Worm (Caenorhabditis elegans): ENCODE measurements around the gene F10G7.5.

F10G7.5 gene

ce11 chrII:4684852-4685251 is 8.4 kb upstream of the F10G7.5 start:
- no peak for TF ChIP-seq unc-86 (tag; optimal IDR thresholded peaks at IDR 0.05)
- TF ChIP-seq dpl-1 (GFP tag; optimal IDR thresholded peaks at IDR 0.05), result no peak
- TF ChIP-seq lsy-2 (tag; optimal IDR thresholded peaks at IDR 0.05), result no peak
- no peak for TF ChIP-seq ets-5 (GFP tag; IDR thresholded peaks at IDR 0.05)
- TF ChIP-seq nhr-77 (tag; optimal IDR thresholded peaks at IDR 0.05), result no peak
- no peak for TF ChIP-seq hlh-4 (tag; optimal IDR thresholded peaks at IDR 0.05)
- no peak for TF ChIP-seq skn-1 (tag; optimal IDR thresholded peaks at IDR 0.05)
- TF ChIP-seq nhr-71 (tag; optimal IDR thresholded peaks at IDR 0.05), result no peak
- no peak for TF ChIP-seq dsc-1 (tag; optimal IDR thresholded peaks at IDR 0.05)
- no peak for TF ChIP-seq swsn-7 (tag; optimal IDR thresholded peaks at IDR 0.05)
- no peak for TF ChIP-seq sup-37 (GFP tag; optimal IDR thresholded peaks at IDR 0.05)
- TF ChIP-seq grh-1 (GFP tag; IDR thresholded peaks at IDR 0.05), result no peak
- no peak for TF ChIP-seq ztf-4 (tag; optimal IDR thresholded peaks at IDR 0.05)
- no peak for TF ChIP-seq lir-3 (tag; optimal IDR thresholded peaks at IDR 0.05; ENCODE audit: poor library complexity)
- TF ChIP-seq ceh-88 (GFP tag; IDR thresholded peaks at IDR 0.05), result no peak
- no peak for TF ChIP-seq lin-15B (tag; optimal IDR thresholded peaks at IDR 0.05)

ce11 chrII:4686941-4687340 is 6.3 kb upstream of the F10G7.5 start, which contains the start of gene sre-39:
sre-39 (plus strand) TSS chrII:4687241.
- TF ChIP-seq fkh-8 (tag; optimal IDR thresholded peaks at IDR 0.05) (no peak), pag-3 (tag; optimal IDR thresholded peaks at IDR 0.05; ENCODE audit: borderline replicate concordance, insufficient read depth) (no peak), snu-23 (GFP tag; optimal IDR thresholded peaks at IDR 0.05) (no peak), C16A3.4 (tag; optimal IDR thresholded peaks at IDR 0.05) (no peak)

- TF ChIP-seq nhr-90 (tag; optimal IDR thresholded peaks at IDR 0.05; ENCODE audit: poor library complexity) (no peak), Y116A8C.19 (tag; optimal IDR thresholded peaks at IDR 0.05; ENCODE audit: borderline replicate concordance) (no peak), isw-1 (GFP tag; IDR thresholded peaks at IDR 0.05) (no peak), snu-23 (GFP tag; optimal IDR thresholded peaks at IDR 0.05) (no peak), mef-2 (tag; optimal IDR thresholded peaks at IDR 0.05) (no peak), egl-27 (tag; optimal IDR thresholded peaks at IDR 0.05) (no peak), ceh-8 (GFP tag; optimal IDR thresholded peaks at IDR 0.05) (no peak), nhr-76 (tag; optimal IDR thresholded peaks at IDR 0.05) (no peak), rnt-1 (tag; optimal IDR thresholded peaks at IDR 0.05) (no peak), zag-1 (tag; optimal IDR thresholded peaks at IDR 0.05) (no peak), fkh-4 (tag; optimal IDR thresholded peaks at IDR 0.05; ENCODE audit: borderline replicate concordance) (no peak), dsc-1 (tag; optimal IDR thresholded peaks at IDR 0.05) (no peak), nhr-84 (tag; optimal IDR thresholded peaks at IDR 0.05) (no peak), grh-1 (GFP tag; IDR thresholded peaks at IDR 0.05) (no peak)
These were observed 3.7 kb upstream of the F10G7.5 start, which contains the start of gene F10G7.12 for ce11 chrII:4689477-4689876. F10G7.12 (plus strand) TSS chrII:4689777.

- peak; percentile 14 for TF ChIP-seq nhr-85 (tag)
- TF ChIP-seq fkh-8 (tag; optimal IDR thresholded peaks at IDR 0.05), result no peak
- TF ChIP-seq elt-2 (tag; optimal IDR thresholded peaks at IDR 0.05), result no peak
- TF ChIP-seq efl-1 (optimal IDR thresholded peaks at IDR 0.05), result no peak
- TF ChIP-seq efl-1 (GFP tag; optimal IDR thresholded peaks at IDR 0.05 in 1 of 2), result no peak
- no peak for TF ChIP-seq zip-4 (GFP tag; optimal IDR thresholded peaks at IDR 0.05)
- TF ChIP-seq lin-35 (GFP tag; optimal IDR thresholded peaks at IDR 0.05), result no peak
- TF ChIP-seq aly-2 (tag; optimal IDR thresholded peaks at IDR 0.05), result peak; percentile 40
- TF ChIP-seq ztf-4 (tag; optimal IDR thresholded peaks at IDR 0.05), result no peak
- TF ChIP-seq zag-1 (tag; optimal IDR thresholded peaks at IDR 0.05), result no peak
- no peak for TF ChIP-seq sox-4 (tag; optimal IDR thresholded peaks at IDR 0.05)
- no peak for TF ChIP-seq ceh-90 (tag; optimal IDR thresholded peaks at IDR 0.05)
- no peak for TF ChIP-seq C34B4.2 (tag; optimal IDR thresholded peaks at IDR 0.05)
- no peak for TF ChIP-seq fkh-4 (tag; optimal IDR thresholded peaks at IDR 0.05; ENCODE audit: borderline replicate concordance)
- TF ChIP-seq isw-1 (GFP tag; IDR thresholded peaks at IDR 0.05), result no peak
These were observed 2.8 kb downstream of the F10G7.5 start for ce11 chrII:4696055-4696454.

Measured in whole organism, L1 larva.